Worm (Caenorhabditis elegans) whole organism, L3 larva: Measurements from ENCODE around the gene H41C03.3.

Experiments
- aly-2 ChIP-seq: fragments of 150-350 bp; optimal IDR thresholded peaks from 2 replicates; lab custom pipeline; 2014; ENCODE audit warnings: missing biosample characterization, missing genetic modification characterization
- elt-1 ChIP-seq: fragments of 150-350 bp; optimal IDR thresholded peaks from 2 replicates; lab custom pipeline; 2014; ENCODE audit warnings: missing biosample characterization, missing genetic modification characterization
- fkh-10 ChIP-seq: sonication (generic microtip); optimal IDR thresholded peaks from 2 replicates; lab custom pipeline; 2017; ENCODE audit warnings: missing biosample characterization, missing genetic modification reagents, missing genetic modification characterization
- mml-1 ChIP-seq: fragments of 150-350 bp; sonication (generic microtip); optimal IDR thresholded peaks from 3 replicates; lab custom pipeline; 2014; ENCODE audit warnings: missing biosample characterization, missing genetic modification characterization

DNA sequence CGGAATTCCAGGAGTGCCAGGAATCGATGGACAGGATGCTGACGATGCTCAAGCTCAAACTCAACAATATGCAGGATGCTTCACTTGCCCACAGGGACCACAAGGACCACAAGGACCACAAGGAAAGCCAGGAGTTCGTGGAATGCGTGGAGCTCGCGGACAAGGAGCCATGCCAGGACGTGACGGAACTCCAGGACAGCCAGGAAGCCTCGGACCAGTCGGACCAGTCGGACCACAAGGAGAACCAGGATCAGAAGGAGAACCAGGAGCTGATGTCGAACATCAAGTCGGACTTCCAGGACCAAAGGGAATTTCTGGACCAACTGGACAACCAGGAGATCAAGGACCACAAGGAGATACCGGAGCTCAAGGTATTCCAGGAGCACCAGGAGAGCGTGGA, 14.2 kb upstream of the H41C03.3 start:
- TF ChIP-seq fkh-10 (no peak), aly-2 (tag; lab: Kevin White, UChicago) (no peak), mml-1 (tag; lab: Kevin White, UChicago) (no peak), elt-1 (tag; lab: Kevin White, UChicago) (no peak)
